Fruit fly (Drosophila melanogaster): ENCODE measurements around the gene Mco3.

Mco3 gene

DNA sequence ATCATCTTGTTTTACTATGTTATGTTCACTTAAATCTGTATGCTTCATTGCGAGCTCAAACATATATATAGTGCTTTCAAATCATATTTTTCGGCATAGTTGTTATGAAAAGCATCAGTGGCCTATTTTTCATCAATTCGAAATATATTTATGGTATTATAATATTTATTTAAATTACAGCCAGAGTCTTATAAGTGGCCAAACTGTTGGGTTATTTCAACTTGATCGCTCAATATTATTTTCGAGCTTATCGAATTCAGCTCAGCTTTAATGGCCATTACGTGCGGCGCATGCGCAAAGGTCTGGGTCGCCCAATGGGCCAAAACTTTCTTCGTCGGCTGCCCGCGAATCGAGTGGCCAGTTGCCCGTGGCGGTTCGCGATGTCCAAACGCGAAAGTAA lies at the start of gene Mco3:
Mco3 (plus strand) TSS at position 301 of the 400 bp plus-strand sequence.
- TF ChIP-seq fd96Ca (GFP tag; IDR thresholded peaks at IDR 0.05): no peak
- no peak for TF ChIP-seq Ets98B (GFP tag; IDR thresholded peaks at IDR 0.05)
- TF ChIP-seq D1 (tag; optimal IDR thresholded peaks at IDR 0.05): no peak
- TF ChIP-seq Pif1A (GFP tag; optimal IDR thresholded peaks at IDR 0.05): no peak
- TF ChIP-seq rn (GFP tag; IDR thresholded peaks at IDR 0.05): no peak
- TF ChIP-seq CG17806 (tag; optimal IDR thresholded peaks at IDR 0.05): no peak
- no peak for TF ChIP-seq CG15710 (tag; optimal IDR thresholded peaks at IDR 0.05)
- no peak for TF ChIP-seq Snoo (tag; optimal IDR thresholded peaks at IDR 0.05)
- no peak for TF ChIP-seq EcR (GFP tag; optimal IDR thresholded peaks at IDR 0.05)
- no peak for TF ChIP-seq CG14655 (GFP tag; optimal IDR thresholded peaks at IDR 0.05)
- no peak for TF ChIP-seq CG8159 (tag; optimal IDR thresholded peaks at IDR 0.05)
- TF ChIP-seq gl (tag; optimal IDR thresholded peaks at IDR 0.05): no peak
- TF ChIP-seq Pif1B (GFP tag; optimal IDR thresholded peaks at IDR 0.05): no peak
- no peak for TF ChIP-seq CG13204 (GFP tag; optimal IDR thresholded peaks at IDR 0.05)

DNA sequence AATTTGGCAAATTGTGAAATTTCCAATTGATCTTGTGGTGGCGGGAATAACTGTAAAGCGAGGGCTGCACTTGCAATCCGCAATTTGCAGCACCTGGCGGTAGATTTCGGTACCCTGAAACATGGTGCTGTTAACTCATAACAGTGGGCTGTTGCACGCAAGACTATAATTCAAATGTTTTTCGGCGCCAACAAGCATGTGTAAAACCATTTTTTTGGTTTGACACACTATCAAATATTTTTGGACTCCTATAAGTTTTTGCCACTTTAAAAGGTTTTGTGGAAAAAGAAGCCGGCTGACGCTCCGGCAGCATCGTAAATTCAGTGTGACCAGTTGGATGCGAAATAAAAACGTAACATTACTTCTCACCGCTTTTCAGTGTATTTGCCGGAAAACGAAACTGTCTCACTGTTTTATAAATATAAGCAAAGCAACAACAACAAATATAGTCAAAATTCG lies 46.0 kb upstream of the Mco3 start, which contains the start of the genes CG14545 and CG5886:
CG14545 (minus strand) TSS at position 68 of the 459 bp plus-strand sequence.
CG5886 (plus strand) TSS at position 409 of the 459 bp plus-strand sequence.
- TF ChIP-seq Ets98B (GFP tag; IDR thresholded peaks at IDR 0.05): no peak
- no peak for TF ChIP-seq CG15710 (tag; optimal IDR thresholded peaks at IDR 0.05)
- TF ChIP-seq CG17806 (tag; optimal IDR thresholded peaks at IDR 0.05): no peak
- no peak for TF ChIP-seq EcR (GFP tag; optimal IDR thresholded peaks at IDR 0.05)
- no peak for TF ChIP-seq CG8159 (tag; optimal IDR thresholded peaks at IDR 0.05)

DNA sequence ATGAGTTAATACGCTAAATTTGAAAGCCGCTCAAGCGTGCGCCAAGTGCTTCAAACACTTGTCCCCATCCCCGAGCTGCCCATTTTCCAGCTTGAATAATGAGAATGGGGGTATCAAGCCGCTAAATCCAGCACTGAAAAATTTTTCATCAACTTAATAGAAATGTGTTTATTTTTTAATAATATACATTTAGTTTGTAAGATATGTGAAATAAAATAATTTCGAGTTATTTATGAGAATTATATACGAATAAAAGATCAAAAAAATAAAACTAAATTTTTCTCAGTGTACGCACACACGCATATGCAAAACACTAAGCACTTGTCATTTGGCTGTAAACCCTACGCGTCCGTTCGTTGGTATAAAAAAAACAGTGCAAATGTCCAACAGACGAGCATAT lies 42.5 kb upstream of the Mco3 start:
- peak; percentile 31 for TF ChIP-seq CG8159 (tag; optimal IDR thresholded peaks at IDR 0.05)
- peak; percentile 0 for TF ChIP-seq CG15710 (tag; optimal IDR thresholded peaks at IDR 0.05)
- no peak for TF ChIP-seq gl (tag; optimal IDR thresholded peaks at IDR 0.05)
- no peak for TF ChIP-seq EcR (GFP tag; optimal IDR thresholded peaks at IDR 0.05)
- peak; percentile 38 for TF ChIP-seq CG17806 (tag; optimal IDR thresholded peaks at IDR 0.05)
- 0 out of 2 replicates have a peak, but pooled peaks have one; percentile 14 for TF ChIP-seq Ets98B (GFP tag; IDR thresholded peaks at IDR 0.05)
- no peak for TF ChIP-seq fd96Ca (GFP tag; IDR thresholded peaks at IDR 0.05)
- TF ChIP-seq CG32121 (GFP tag; IDR thresholded peaks at IDR 0.05): 0 out of 2 replicates have a peak, but pooled peaks have one; percentile 26

DNA sequence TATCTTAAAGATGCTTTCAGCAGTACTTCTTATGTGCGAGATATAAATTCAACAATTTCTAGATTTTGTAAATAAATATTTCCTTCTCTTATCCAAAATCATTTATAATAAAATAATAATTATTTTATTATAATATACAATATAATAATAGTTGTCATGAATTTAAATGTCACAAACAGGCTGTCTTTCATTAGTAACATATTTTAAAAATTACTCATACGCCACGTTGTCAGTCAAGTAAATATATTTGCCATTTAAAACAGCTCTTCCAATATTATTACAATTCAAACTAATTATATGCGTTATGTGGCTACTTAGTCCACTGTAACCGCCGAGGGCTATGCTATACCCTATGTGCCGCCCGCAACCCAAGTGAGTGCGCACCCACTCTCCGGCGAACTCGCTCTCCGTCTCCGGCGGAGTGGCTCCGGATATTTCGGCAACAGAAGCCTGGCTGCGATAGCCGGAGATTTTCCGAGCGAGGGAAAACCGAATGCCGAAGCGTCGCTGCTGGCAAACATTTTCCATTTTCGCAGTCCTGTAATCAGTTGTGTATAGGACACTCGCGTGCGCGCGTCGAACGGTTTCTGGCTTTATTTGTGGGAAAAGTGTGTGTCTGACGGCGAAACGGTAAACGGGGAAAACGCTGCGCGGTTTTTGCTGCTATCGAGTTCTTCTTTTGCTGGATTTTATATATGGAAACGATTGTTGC lies 41.5 kb upstream of the Mco3 start, which contains the start of gene CG5890:
CG5890 (plus strand) TSS at position 561 of the 712 bp plus-strand sequence.
- TF ChIP-seq CG8159 (tag; optimal IDR thresholded peaks at IDR 0.05) (peak; percentile 49), CG8301 (tag; optimal IDR thresholded peaks at IDR 0.05) (peak; percentile 9), CG14655 (GFP tag; optimal IDR thresholded peaks at IDR 0.05) (peak; percentile 39), CG12605 (GFP tag; IDR thresholded peaks at IDR 0.05) (no peak)

DNA sequence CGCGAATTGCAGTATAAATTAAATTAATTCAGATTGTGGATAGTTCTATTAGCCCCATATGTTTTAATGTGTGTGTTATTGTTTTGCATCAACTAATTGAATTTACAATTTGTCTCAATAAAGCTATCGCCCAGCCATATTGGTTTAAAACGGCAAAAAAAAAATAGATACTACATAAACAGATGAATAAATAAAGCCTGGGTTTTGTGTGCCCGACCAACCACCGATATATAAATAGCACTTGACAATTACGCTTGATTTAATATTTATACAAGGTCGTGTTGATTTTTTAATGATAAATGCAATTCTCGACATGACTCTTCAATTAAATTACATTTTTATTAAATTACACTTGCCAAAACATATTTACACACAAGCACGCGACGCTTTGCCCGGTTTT lies 26.9 kb upstream of the Mco3 start:
- TF ChIP-seq CG9948 (tag; optimal IDR thresholded peaks at IDR 0.05) (no peak), CG10348 (GFP tag; IDR thresholded peaks at IDR 0.05) (no peak), CG8159 (tag; optimal IDR thresholded peaks at IDR 0.05) (no peak), Snoo (tag; optimal IDR thresholded peaks at IDR 0.05) (no peak), CG15710 (tag; optimal IDR thresholded peaks at IDR 0.05) (no peak)

DNA sequence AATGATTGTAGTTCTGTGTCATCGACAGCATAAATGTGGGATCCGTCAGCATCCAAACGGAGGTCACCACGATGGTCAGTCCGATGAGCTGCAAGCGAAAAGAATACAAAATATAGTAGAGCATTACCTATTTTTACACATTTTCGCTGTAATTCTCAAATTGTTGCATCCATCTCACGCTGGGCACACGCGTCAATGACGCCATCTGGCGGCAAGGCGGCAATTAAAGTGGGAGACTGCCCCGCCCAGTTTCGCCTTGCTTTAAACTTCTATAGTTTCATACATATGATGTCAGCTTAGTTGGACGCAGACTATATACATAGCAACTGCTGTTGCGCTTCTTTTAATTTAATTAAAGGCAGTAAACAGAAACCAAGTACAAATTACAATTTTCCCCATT lies 20.6 kb upstream of the Mco3 start:
- TF ChIP-seq CG9948 (tag; optimal IDR thresholded peaks at IDR 0.05) (no peak), CG17806 (tag; optimal IDR thresholded peaks at IDR 0.05) (no peak), Snoo (tag; optimal IDR thresholded peaks at IDR 0.05) (no peak), CG4496 (GFP tag; IDR thresholded peaks at IDR 0.05) (no peak), rn (GFP tag; IDR thresholded peaks at IDR 0.05) (no peak), CG12605 (GFP tag; IDR thresholded peaks at IDR 0.05) (no peak), CG15710 (tag; optimal IDR thresholded peaks at IDR 0.05) (no peak), gl (tag; optimal IDR thresholded peaks at IDR 0.05) (no peak), CG10348 (GFP tag; IDR thresholded peaks at IDR 0.05) (no peak), fd96Ca (GFP tag; IDR thresholded peaks at IDR 0.05) (no peak), CG32121 (GFP tag; IDR thresholded peaks at IDR 0.05) (no peak), CG13204 (GFP tag; optimal IDR thresholded peaks at IDR 0.05) (no peak), CG8159 (tag; optimal IDR thresholded peaks at IDR 0.05) (no peak)

DNA sequence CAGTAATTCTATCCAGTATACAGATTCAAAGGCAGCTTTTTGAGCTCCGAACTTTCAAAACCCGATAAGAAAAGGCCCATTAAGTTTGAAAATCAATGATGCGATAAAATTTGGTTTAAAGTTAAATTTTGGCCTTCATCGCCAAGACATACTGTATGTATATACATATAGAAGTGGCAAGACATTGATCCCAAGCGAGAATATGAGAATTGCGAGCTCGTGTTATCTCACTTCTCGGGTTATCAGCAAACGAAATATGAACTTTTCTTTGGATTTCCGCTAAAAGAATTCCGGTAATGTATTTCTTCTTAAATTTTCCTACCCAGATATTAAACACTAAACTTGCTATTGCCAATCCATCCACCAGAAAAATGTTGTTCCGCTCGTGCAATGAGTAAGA lies 20.2 kb upstream of the Mco3 start:
- TF ChIP-seq EcR (GFP tag; optimal IDR thresholded peaks at IDR 0.05) (peak; percentile 78), CG14655 (GFP tag; optimal IDR thresholded peaks at IDR 0.05) (no peak)

DNA sequence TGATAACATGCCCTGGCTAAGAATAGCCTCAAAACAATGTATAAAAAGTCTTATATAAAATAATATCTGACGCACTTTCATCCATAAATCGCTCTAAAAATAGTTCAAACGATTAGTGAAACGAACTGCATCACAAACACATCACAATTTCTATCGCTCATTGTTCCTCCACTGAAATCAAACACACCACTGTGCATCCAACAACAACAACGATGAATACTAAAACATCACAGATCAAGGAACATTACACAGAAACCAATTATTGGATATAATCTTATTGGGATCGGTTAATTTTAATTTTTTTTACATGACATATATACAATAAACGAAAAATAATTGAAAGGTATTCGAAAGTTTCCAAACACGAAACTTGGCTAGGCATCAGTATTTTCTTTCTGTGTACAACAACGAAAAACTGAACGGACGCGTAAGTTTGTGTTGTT lies 17.9 kb upstream of the Mco3 start:
- TF ChIP-seq Snoo (tag; optimal IDR thresholded peaks at IDR 0.05) (no peak), gl (tag; optimal IDR thresholded peaks at IDR 0.05) (no peak), CG8301 (tag; optimal IDR thresholded peaks at IDR 0.05) (peak; percentile 73), EcR (GFP tag; optimal IDR thresholded peaks at IDR 0.05) (no peak), Pif1A (GFP tag; optimal IDR thresholded peaks at IDR 0.05) (peak; percentile 38), rn (GFP tag; IDR thresholded peaks at IDR 0.05) (peak; percentile 13; the same call in 1 of the 2 replicates), fd96Ca (GFP tag; IDR thresholded peaks at IDR 0.05) (no peak), CG4496 (GFP tag; IDR thresholded peaks at IDR 0.05) (no peak; the same call in 1 of the 3 replicates), CG10348 (GFP tag; IDR thresholded peaks at IDR 0.05) (no peak), D1 (tag; optimal IDR thresholded peaks at IDR 0.05) (no peak), CG34367 (tag; optimal IDR thresholded peaks at IDR 0.05) (no peak), Pif1B (GFP tag; optimal IDR thresholded peaks at IDR 0.05) (no peak), Ets98B (GFP tag; IDR thresholded peaks at IDR 0.05) (peak; percentile 82), CG9948 (tag; optimal IDR thresholded peaks at IDR 0.05) (no peak), CG15710 (tag; optimal IDR thresholded peaks at IDR 0.05) (no peak), CG8159 (tag; optimal IDR thresholded peaks at IDR 0.05) (peak; percentile 19), CG13204 (GFP tag; optimal IDR thresholded peaks at IDR 0.05) (no peak), CG12605 (GFP tag; IDR thresholded peaks at IDR 0.05) (peak; percentile 49; the same call in 1 of the 2 replicates), CG32121 (GFP tag; IDR thresholded peaks at IDR 0.05) (peak; percentile 70), CG17806 (tag; optimal IDR thresholded peaks at IDR 0.05) (peak; percentile 1), CG14655 (GFP tag; optimal IDR thresholded peaks at IDR 0.05) (peak; percentile 68)

Data from whole organism, pupa.